Fruit fly (Drosophila melanogaster) whole organism, prepupa: Measurements from ENCODE around the gene mew.

ENCODE experiments used
- CG10631 ChIP-seq: fragments of 200-800 bp; sonication (Bioruptor generic); optimal IDR thresholded peaks from 2 replicates; lab custom pipeline; 2016; ENCODE audit warnings: missing biosample characterization, missing genetic modification characterization
- CG10669 ChIP-seq: fragments of 200-800 bp; sonication (Bioruptor generic); optimal IDR thresholded peaks from 3 replicates; lab custom pipeline; 2018; ENCODE audit warnings: missing biosample characterization, mild to moderate bottlenecking, missing genetic modification characterization, moderate library complexity
- CG11294 ChIP-seq: fragments of 200-800 bp; sonication (Bioruptor generic); IDR thresholded peaks from 2 replicates; pipeline ENCODE4 v1.3.6; 2022; ENCODE audit warnings: missing biosample characterization, missing genetic modification characterization
- CG11762 ChIP-seq: fragments of 200-800 bp; sonication (Bioruptor generic); optimal IDR thresholded peaks from 3 replicates; lab custom pipeline; 2016; ENCODE audit warnings: missing biosample characterization, missing genetic modification characterization; ENCODE audit not compliant: insufficient read depth
- CG11902 ChIP-seq: fragments of 200-800 bp; sonication (Bioruptor generic); optimal IDR thresholded peaks from 3 replicates; lab custom pipeline; 2016; ENCODE audit warnings: missing biosample characterization, missing genetic modification characterization
- CG15336 ChIP-seq: fragments of 200-800 bp; sonication (Bioruptor generic); IDR thresholded peaks from 2 replicates; pipeline ENCODE4 v1.3.6; 2022; ENCODE audit warnings: missing biosample characterization, missing genetic modification characterization
- CG1621 ChIP-seq: fragments of 200-800 bp; sonication (Bioruptor generic); optimal IDR thresholded peaks from 3 replicates; lab custom pipeline; 2018; ENCODE audit warnings: missing biosample characterization, mild to moderate bottlenecking, missing genetic modification characterization
- CG16779 ChIP-seq: fragments of 200-800 bp; sonication (Bioruptor generic); optimal IDR thresholded peaks from 3 replicates; lab custom pipeline; 2017; ENCODE audit warnings: missing biosample characterization, mild to moderate bottlenecking, missing genetic modification characterization
- CG3032 ChIP-seq: fragments of 200-800 bp; optimal IDR thresholded peaks from 2 replicates; lab custom pipeline; 2019; ENCODE audit warnings: missing biosample characterization, mild to moderate bottlenecking, missing genetic modification characterization, moderate library complexity
- CG31627 ChIP-seq: fragments of 200-800 bp; sonication (Bioruptor generic); optimal IDR thresholded peaks from 3 replicates; lab custom pipeline; 2016; ENCODE audit warnings: missing biosample characterization, missing genetic modification characterization
- CG32006 ChIP-seq: fragments of 200-800 bp; sonication (Bioruptor generic); optimal IDR thresholded peaks from 3 replicates; lab custom pipeline; 2017; ENCODE audit warnings: missing biosample characterization, mild to moderate bottlenecking, missing genetic modification characterization
- CG3919 ChIP-seq: fragments of 200-800 bp; sonication (Bioruptor generic); optimal IDR thresholded peaks from 3 replicates; lab custom pipeline; 2016; ENCODE audit warnings: missing biosample characterization, missing genetic modification characterization
- CG6163 ChIP-seq: fragments of 200-800 bp; sonication (Bioruptor generic); IDR thresholded peaks from 3 replicates; pipeline ENCODE4 v1.3.6; 2022; ENCODE audit warnings: missing biosample characterization, missing genetic modification characterization
- CG6276 ChIP-seq: fragments of 200-800 bp; sonication (Bioruptor generic); optimal IDR thresholded peaks from 2 replicates; lab custom pipeline; 2017; ENCODE audit warnings: missing biosample characterization, mild to moderate bottlenecking, missing genetic modification characterization
- CG6792 ChIP-seq: fragments of 200-800 bp; sonication (Bioruptor generic); optimal IDR thresholded peaks from 3 replicates; lab custom pipeline; 2016; ENCODE audit warnings: missing biosample characterization, missing genetic modification characterization
- CG6808 ChIP-seq: fragments of 200-800 bp; sonication (Bioruptor generic); optimal IDR thresholded peaks from 3 replicates; lab custom pipeline; 2017; ENCODE audit warnings: missing biosample characterization, missing genetic modification characterization, mild to moderate bottlenecking, moderate library complexity, missing genetic modification reagents
- CG7368 ChIP-seq: fragments of 200-800 bp; sonication (Bioruptor generic); optimal IDR thresholded peaks from 3 replicates; lab custom pipeline; 2016; ENCODE audit warnings: missing biosample characterization, missing genetic modification characterization
- CG8119 ChIP-seq: fragments of 200-800 bp; sonication (Bioruptor generic); IDR thresholded peaks from 3 replicates; pipeline ENCODE4 v1.3.6; 2022; ENCODE audit warnings: missing biosample characterization, missing genetic modification characterization
- CG8319 ChIP-seq: fragments of 200-800 bp; sonication (Bioruptor generic); optimal IDR thresholded peaks from 3 replicates; lab custom pipeline; 2016; ENCODE audit warnings: missing biosample characterization, missing genetic modification characterization
- CG8632 ChIP-seq: fragments of 200-800 bp; sonication (Bioruptor generic); optimal IDR thresholded peaks from 3 replicates; lab custom pipeline; 2016; ENCODE audit warnings: missing biosample characterization, missing genetic modification characterization
- CG9139 ChIP-seq: fragments of 200-800 bp; sonication (Bioruptor generic); optimal IDR thresholded peaks from 3 replicates; lab custom pipeline; 2017; ENCODE audit warnings: missing biosample characterization, mild to moderate bottlenecking, missing genetic modification characterization
- Eip75B ChIP-seq: fragments of 200-800 bp; sonication (Bioruptor generic); optimal IDR thresholded peaks from 3 replicates; lab custom pipeline; 2016; ENCODE audit warnings: missing biosample characterization, missing genetic modification characterization
- Eip93F ChIP-seq: fragments of 200-800 bp; sonication (Bioruptor generic); optimal IDR thresholded peaks from 2 replicates; lab custom pipeline; 2016; ENCODE audit warnings: missing biosample characterization, mild to moderate bottlenecking, missing genetic modification characterization
- Ets21C ChIP-seq: fragments of 200-800 bp; sonication (Bioruptor generic); optimal IDR thresholded peaks from 3 replicates; lab custom pipeline; 2016; ENCODE audit warnings: missing biosample characterization, missing genetic modification characterization
- Ets96B ChIP-seq: fragments of 200-800 bp; optimal IDR thresholded peaks from 2 replicates; lab custom pipeline; 2019; ENCODE audit warnings: missing biosample characterization, mild to moderate bottlenecking, missing genetic modification characterization, moderate library complexity
- Gug ChIP-seq: fragments of 200-800 bp; sonication (Bioruptor generic); IDR thresholded peaks from 2 replicates; pipeline ENCODE4 v1.3.6; 2022; ENCODE audit warnings: missing biosample characterization, missing genetic modification characterization
- Hr38 ChIP-seq: sonication (Bioruptor generic); optimal IDR thresholded peaks from 2 replicates; lab custom pipeline; 2016; ENCODE audit warnings: missing biosample characterization, missing genetic modification characterization
- Hr39 ChIP-seq: fragments of 200-800 bp; sonication (Bioruptor generic); optimal IDR thresholded peaks from 2 replicates; lab custom pipeline; 2016; ENCODE audit warnings: missing biosample characterization, missing genetic modification characterization
- Lpt ChIP-seq: fragments of 200-800 bp; sonication (Bioruptor generic); optimal IDR thresholded peaks from 3 replicates; lab custom pipeline; 2016; ENCODE audit warnings: missing biosample characterization, missing genetic modification characterization
- Met ChIP-seq: fragments of 200-800 bp; sonication (Bioruptor generic); optimal IDR thresholded peaks from 3 replicates; lab custom pipeline; 2016; ENCODE audit warnings: missing biosample characterization, missing genetic modification characterization
- OdsH ChIP-seq: fragments of 200-800 bp; sonication (Bioruptor generic); optimal IDR thresholded peaks from 3 replicates; lab custom pipeline; 2016; ENCODE audit warnings: missing biosample characterization, missing genetic modification characterization
- Smox ChIP-seq: fragments of 200-800 bp; sonication (Bioruptor generic); optimal IDR thresholded peaks from 3 replicates; lab custom pipeline; 2016; ENCODE audit warnings: missing biosample characterization, missing genetic modification characterization
- Sox102F ChIP-seq: fragments of 200-800 bp; sonication (Bioruptor generic); optimal IDR thresholded peaks from 2 replicates; lab custom pipeline; 2016; ENCODE audit warnings: missing biosample characterization, mild to moderate bottlenecking, missing genetic modification characterization
- Sox14 ChIP-seq: fragments of 200-800 bp; sonication (Bioruptor generic); optimal IDR thresholded peaks from 3 replicates; lab custom pipeline; 2016; ENCODE audit warnings: missing biosample characterization, missing genetic modification characterization
- Sox15 ChIP-seq: fragments of 200-800 bp; sonication (Bioruptor generic); optimal IDR thresholded peaks from 3 replicates; lab custom pipeline; 2016; ENCODE audit warnings: missing biosample characterization, missing genetic modification characterization
- achi ChIP-seq: fragments of 200-800 bp; sonication (Bioruptor generic); optimal IDR thresholded peaks from 3 replicates; lab custom pipeline; 2016; ENCODE audit warnings: missing biosample characterization, missing genetic modification characterization
- acj6 ChIP-seq: fragments of 200-800 bp; sonication (Bioruptor generic); optimal IDR thresholded peaks from 3 replicates; lab custom pipeline; 2016; ENCODE audit warnings: missing biosample characterization, missing genetic modification characterization
- cyc ChIP-seq: fragments of 200-800 bp; sonication (Bioruptor generic); optimal IDR thresholded peaks from 3 replicates; lab custom pipeline; 2016; ENCODE audit warnings: missing biosample characterization, missing genetic modification characterization
- dac ChIP-seq: fragments of 200-800 bp; sonication (Bioruptor generic); optimal IDR thresholded peaks from 2 replicates; lab custom pipeline; 2017; ENCODE audit warnings: missing biosample characterization, mild to moderate bottlenecking, missing genetic modification characterization
- esn ChIP-seq: fragments of 200-800 bp; sonication (Bioruptor generic); optimal IDR thresholded peaks from 2 replicates; lab custom pipeline; 2016; ENCODE audit warnings: missing biosample characterization, mild to moderate bottlenecking, missing genetic modification characterization, moderate library complexity
- fd59A ChIP-seq: fragments of 200-800 bp; sonication (Bioruptor generic); optimal IDR thresholded peaks from 2 replicates; lab custom pipeline; 2017; ENCODE audit warnings: missing biosample characterization, mild to moderate bottlenecking, missing genetic modification characterization, missing genetic modification reagents
- lz ChIP-seq: fragments of 200-800 bp; sonication (Bioruptor generic); optimal IDR thresholded peaks from 3 replicates; lab custom pipeline; 2016; ENCODE audit warnings: missing biosample characterization, missing genetic modification characterization
- net ChIP-seq: fragments of 200-800 bp; sonication (Bioruptor generic); optimal IDR thresholded peaks from 3 replicates; lab custom pipeline; 2016; ENCODE audit warnings: missing biosample characterization, missing genetic modification characterization
- pdm3 ChIP-seq: fragments of 200-800 bp; sonication (Bioruptor generic); optimal IDR thresholded peaks from 3 replicates; lab custom pipeline; 2016; ENCODE audit warnings: missing biosample characterization, missing genetic modification characterization
- salr ChIP-seq, 2 experiments: fragments of 200-800 bp; sonication (Bioruptor generic); optimal IDR thresholded peaks; 3 replicates each; lab custom pipeline; 2016 to 2018; ENCODE audit warnings: missing biosample characterization in 2 of 2, missing genetic modification characterization in 2 of 2, mild to moderate bottlenecking in 1 of 2
- topi ChIP-seq: fragments of 200-800 bp; sonication (Bioruptor generic); optimal IDR thresholded peaks from 3 replicates; lab custom pipeline; 2016; ENCODE audit warnings: missing biosample characterization, missing genetic modification characterization
- vri ChIP-seq: fragments of 200-800 bp; sonication (Bioruptor generic); optimal IDR thresholded peaks from 3 replicates; lab custom pipeline; 2016; ENCODE audit warnings: missing biosample characterization, mild to moderate bottlenecking, missing genetic modification characterization

Gene mew

dm6 chrX:13258048-13258756 lies at the start of gene mew, which contains the start of gene CG15742:
TSS of gene mew (minus strand) at chrX:13258490.
TSS of gene CG15742 (minus strand) at chrX:13258495.
- TF ChIP-seq Sox102F (no peak), CG6276 (no peak), CG8632 (no peak), CG6163 (GFP tag; lab: Robert Waterston, UW) (no peak), Ets21C (GFP tag; lab: Kevin White, UChicago) (no peak), achi (GFP tag; lab: Kevin White, UChicago) (no peak), lz (no peak), vri (GFP tag; lab: Kevin White, UChicago) (no peak), CG7368 (GFP tag; lab: Kevin White, UChicago) (no peak), OdsH (GFP tag; lab: Kevin White, UChicago) (no peak), Sox14 (GFP tag; lab: Kevin White, UChicago) (no peak), CG3032 (tag; lab: Kevin White, UChicago) (no peak), acj6 (GFP tag; lab: Kevin White, UChicago) (no peak), CG11294 (GFP tag; lab: Robert Waterston, UW) (no peak), CG6808 (GFP tag; lab: Kevin White, UChicago) (no peak), CG1621 (tag; lab: Kevin White, UChicago) (no peak), CG8319 (GFP tag; lab: Kevin White, UChicago) (no peak), CG9139 (no peak), net (GFP tag; lab: Kevin White, UChicago) (no peak)
- TF ChIP-seq, all 60 proteins: peak for 0

- TF ChIP-seq CG3032 (tag; lab: Kevin White, UChicago) (peak; percentile 12), CG8319 (GFP tag; lab: Kevin White, UChicago) (peak; percentile 1), Ets21C (GFP tag; lab: Kevin White, UChicago) (no peak), CG11902 (no peak), Eip93F (GFP tag; lab: Kevin White, UChicago) (peak; percentile 30), CG7368 (GFP tag; lab: Kevin White, UChicago) (no peak), Sox102F (peak; percentile 17), CG16779 (tag; lab: Kevin White, UChicago) (no peak), CG32006 (GFP tag; lab: Kevin White, UChicago) (peak; percentile 53), Eip75B (GFP tag; lab: Kevin White, UChicago) (peak; percentile 38), CG1621 (tag; lab: Kevin White, UChicago) (no peak), esn (GFP tag; lab: Kevin White, UChicago) (peak; percentile 64), salr (GFP tag; optimal IDR thresholded peaks at IDR 0.05; lab: Kevin White, UChicago) (peak in 1 of 2 experiments; percentile 2), Hr38 (no peak), CG11762 (GFP tag; lab: Kevin White, UChicago) (peak; percentile 9), CG6163 (GFP tag; lab: Robert Waterston, UW) (peak; percentile 33; the same call in 1 of the 3 replicates), Hr39 (GFP tag; lab: Kevin White, UChicago) (peak; percentile 37), Gug (GFP tag; lab: Robert Waterston, UW) (0 out of 2 replicates have a peak, but pooled peaks have one; percentile 15), Lpt (GFP tag; lab: Kevin White, UChicago) (no peak), Sox14 (GFP tag; lab: Kevin White, UChicago) (peak; percentile 34), topi (GFP tag; lab: Kevin White, UChicago) (peak; percentile 37), CG6276 (no peak), CG10669 (GFP tag; lab: Kevin White, UChicago) (peak; percentile 2), CG3919 (GFP tag; lab: Kevin White, UChicago) (peak; percentile 35), CG10631 (peak; percentile 47), CG9139 (no peak), Smox (peak; percentile 61), pdm3 (GFP tag; lab: Kevin White, UChicago) (peak; percentile 37), CG31627 (GFP tag; lab: Kevin White, UChicago) (peak; percentile 35), OdsH (GFP tag; lab: Kevin White, UChicago) (peak; percentile 49), Sox15 (no peak), CG15336 (GFP tag; lab: Robert Waterston, UW) (peak; percentile 29; the same call in 1 of the 2 replicates), fd59A (no peak), CG6792 (GFP tag; lab: Kevin White, UChicago) (peak; percentile 56), achi (GFP tag; lab: Kevin White, UChicago) (peak; percentile 44), Met (peak; percentile 56), cyc (GFP tag; lab: Kevin White, UChicago) (peak; percentile 8), CG8119 (GFP tag; lab: Robert Waterston, UW) (peak; percentile 40; the same call in 1 of the 3 replicates), CG6808 (GFP tag; lab: Kevin White, UChicago) (peak; percentile 1), Ets96B (tag; lab: Kevin White, UChicago) (no peak), dac (GFP tag; lab: Kevin White, UChicago) (no peak)
These were observed 48.9 kb upstream of the mew start for dm6 chrX:13307189-13307588.
